Fruit fly (Drosophila melanogaster) whole organism, prepupa: ENCODE measurements around the gene ru.
A peak's percentile ranks its signal among the peaks of the same experiment; 100 is the strongest.

Source experiments
- Blimp-1 ChIP-seq: fragments of 200-800 bp; sonication (Bioruptor generic); optimal IDR thresholded peaks from 3 replicates; lab custom pipeline; 2017; ENCODE audit warnings: missing biosample characterization, missing genetic modification characterization, mild to moderate bottlenecking, moderate library complexity, missing genetic modification reagents
- CG11294 ChIP-seq: fragments of 200-800 bp; sonication (Bioruptor generic); IDR thresholded peaks from 2 replicates; pipeline ENCODE4 v1.3.6; 2022; ENCODE audit warnings: missing biosample characterization, missing genetic modification characterization
- CG3032 ChIP-seq: fragments of 200-800 bp; optimal IDR thresholded peaks from 2 replicates; lab custom pipeline; 2019; ENCODE audit warnings: missing biosample characterization, mild to moderate bottlenecking, missing genetic modification characterization, moderate library complexity
- CG3919 ChIP-seq: fragments of 200-800 bp; sonication (Bioruptor generic); optimal IDR thresholded peaks from 3 replicates; lab custom pipeline; 2016; ENCODE audit warnings: missing biosample characterization, missing genetic modification characterization
- CG4318 ChIP-seq: fragments of 200-800 bp; sonication (Bioruptor generic); optimal IDR thresholded peaks from 3 replicates; lab custom pipeline; 2017; ENCODE audit warnings: missing biosample characterization, mild to moderate bottlenecking, missing genetic modification characterization
- CG7368 ChIP-seq: fragments of 200-800 bp; sonication (Bioruptor generic); optimal IDR thresholded peaks from 3 replicates; lab custom pipeline; 2016; ENCODE audit warnings: missing biosample characterization, missing genetic modification characterization
- Ets21C ChIP-seq: fragments of 200-800 bp; sonication (Bioruptor generic); optimal IDR thresholded peaks from 3 replicates; lab custom pipeline; 2016; ENCODE audit warnings: missing biosample characterization, missing genetic modification characterization
- Hr4 ChIP-seq: fragments of 200-800 bp; sonication (Bioruptor generic); optimal IDR thresholded peaks from 3 replicates; lab custom pipeline; 2016; ENCODE audit warnings: missing biosample characterization, missing genetic modification characterization
- Met ChIP-seq: fragments of 200-800 bp; sonication (Bioruptor generic); optimal IDR thresholded peaks from 3 replicates; lab custom pipeline; 2016; ENCODE audit warnings: missing biosample characterization, missing genetic modification characterization
- Sox14 ChIP-seq: fragments of 200-800 bp; sonication (Bioruptor generic); optimal IDR thresholded peaks from 3 replicates; lab custom pipeline; 2016; ENCODE audit warnings: missing biosample characterization, missing genetic modification characterization
- Sox15 ChIP-seq: fragments of 200-800 bp; sonication (Bioruptor generic); optimal IDR thresholded peaks from 3 replicates; lab custom pipeline; 2016; ENCODE audit warnings: missing biosample characterization, missing genetic modification characterization
- svp ChIP-seq: fragments of 200-800 bp; sonication (Bioruptor generic); peaks from one replicate; lab custom pipeline; 2016; ENCODE audit warnings: missing biosample characterization, missing genetic modification characterization
- topi ChIP-seq: fragments of 200-800 bp; sonication (Bioruptor generic); optimal IDR thresholded peaks from 3 replicates; lab custom pipeline; 2016; ENCODE audit warnings: missing biosample characterization, missing genetic modification characterization

dm6 chr3L:1388862-1389261 is 18.4 kb downstream of the ru start:
- TF ChIP-seq Sox14 (no peak), Met (GFP tag; lab: Kevin White, UChicago) (peak; percentile 34), Sox15 (GFP tag; lab: Kevin White, UChicago) (no peak), CG3919 (no peak), topi (peak; percentile 26), Blimp-1 (no peak), svp (peak; percentile 88), CG11294 (no peak), Hr4 (no peak), CG4318 (GFP tag; lab: Kevin White, UChicago) (no peak), Ets21C (GFP tag; lab: Kevin White, UChicago) (peak; percentile 27), CG7368 (GFP tag; lab: Kevin White, UChicago) (no peak), CG3032 (tag; lab: Kevin White, UChicago) (no peak)
